Worm (Caenorhabditis elegans) whole organism, midembryonic: Measurements from ENCODE around the gene K08H10.10.

Source experiments
- T22C8.4 ChIP-seq: fragments of 200-800 bp; sonication (Bioruptor generic); IDR thresholded peaks from 2 replicates; pipeline ENCODE4 v1.3.6; 2022; ENCODE audit warnings: missing genetic modification characterization, missing compliant biosample characterization
- cog-1 ChIP-seq: sonication (generic microtip); optimal IDR thresholded peaks from 2 replicates; lab custom pipeline; 2016; ENCODE audit warnings: missing genetic modification characterization, missing compliant biosample characterization
- flt-1 ChIP-seq: fragments of 200-800 bp; sonication (Bioruptor generic); IDR thresholded peaks from 2 replicates; pipeline ENCODE4 v1.3.6; 2022; ENCODE audit warnings: missing genetic modification characterization, missing compliant biosample characterization
- klf-2 ChIP-seq: fragments of 200-800 bp; sonication (Bioruptor generic); conservative IDR thresholded peaks from 2 replicates; pipeline ENCODE4 v1.3.6; 2022; ENCODE audit warnings: missing genetic modification reagents, missing genetic modification characterization, missing compliant biosample characterization
- med-1 ChIP-seq: sonication (generic microtip); optimal IDR thresholded peaks from 2 replicates; lab custom pipeline; 2017; ENCODE audit warnings: missing genetic modification characterization, mild to moderate bottlenecking, missing compliant biosample characterization, antibody characterized with exemption, missing genetic modification reagents; ENCODE audit not compliant: insufficient read depth
- ref-1 ChIP-seq: fragments of 200-800 bp; sonication (Bioruptor generic); conservative IDR thresholded peaks from 2 replicates; pipeline ENCODE4 v1.3.6; 2022; ENCODE audit warnings: missing genetic modification reagents, missing genetic modification characterization, missing compliant biosample characterization
- ztf-23 ChIP-seq: fragments of 200-800 bp; sonication (Bioruptor generic); IDR thresholded peaks from 2 replicates; pipeline ENCODE4 v1.3.6; 2022; ENCODE audit warnings: missing genetic modification reagents, missing genetic modification characterization, missing compliant biosample characterization

ce11 chrV:10047189-10047588 is 46.3 kb downstream of the K08H10.10 start:
- TF ChIP-seq ztf-23 (GFP tag; lab: Robert Waterston, UW) (no peak), T22C8.4 (GFP tag; lab: Robert Waterston, UW) (no peak), flt-1 (GFP tag; lab: Robert Waterston, UW) (no peak), med-1 (GFP tag; lab: Kevin White, UChicago) (no peak), klf-2 (no peak), ref-1 (GFP tag; lab: Robert Waterston, UW) (no peak), cog-1 (no peak)
